Fruit fly (Drosophila melanogaster): Measurements from ENCODE around the gene CG9799.

CG9799 gene

dm6 chr3R:13425470-13426033 is 37.0 kb upstream of the CG9799 start, which contains the start of gene Act87E (continued):
- peak; percentile 37 for TF ChIP-seq net (GFP tag; optimal IDR thresholded peaks at IDR 0.05)
- no peak for TF ChIP-seq Hr39 (GFP tag; optimal IDR thresholded peaks at IDR 0.05)
- TF ChIP-seq Eip93F (GFP tag; optimal IDR thresholded peaks at IDR 0.05) = no peak
- TF ChIP-seq CG6808 (GFP tag; optimal IDR thresholded peaks at IDR 0.05) = peak; percentile 54
- TF ChIP-seq dsx (GFP tag; optimal IDR thresholded peaks at IDR 0.05; ENCODE audit: poor library complexity, severe bottlenecking) = peak; percentile 23
- TF ChIP-seq CG7368 (GFP tag; optimal IDR thresholded peaks at IDR 0.05) = no peak
- TF ChIP-seq vri (GFP tag; optimal IDR thresholded peaks at IDR 0.05) = no peak
- TF ChIP-seq CG11294 (GFP tag; IDR thresholded peaks at IDR 0.05) = no peak
- TF ChIP-seq CG6163 (GFP tag; IDR thresholded peaks at IDR 0.05) = no peak
- no peak for TF ChIP-seq CG6854 (GFP tag; optimal IDR thresholded peaks at IDR 0.05)
- no peak for TF ChIP-seq CG8319 (GFP tag; optimal IDR thresholded peaks at IDR 0.05)
- TF ChIP-seq Met (GFP tag; optimal IDR thresholded peaks at IDR 0.05) = no peak
- no peak for TF ChIP-seq Smox (GFP tag; optimal IDR thresholded peaks at IDR 0.05)
- peak; percentile 33 for TF ChIP-seq CG10669 (GFP tag; optimal IDR thresholded peaks at IDR 0.05)
- TF ChIP-seq topi (GFP tag; optimal IDR thresholded peaks at IDR 0.05) = no peak
- peak; percentile 64 for TF ChIP-seq CG8119 (GFP tag; IDR thresholded peaks at IDR 0.05)
- TF ChIP-seq CG11902 (GFP tag; optimal IDR thresholded peaks at IDR 0.05) = no peak
- TF ChIP-seq Eip75B (GFP tag; optimal IDR thresholded peaks at IDR 0.05) = no peak
- TF ChIP-seq CG10631 (GFP tag; optimal IDR thresholded peaks at IDR 0.05) = peak; percentile 58
- TF ChIP-seq Ets21C (GFP tag; optimal IDR thresholded peaks at IDR 0.05) = no peak
- peak; percentile 1 for TF ChIP-seq CG3919 (GFP tag; optimal IDR thresholded peaks at IDR 0.05)
- no peak for TF ChIP-seq eg (GFP tag; IDR thresholded peaks at IDR 0.05)
- peak; percentile 49 for TF ChIP-seq CG3032 (tag; optimal IDR thresholded peaks at IDR 0.05)

dm6 chr3R:13422178-13422577 is 33.7 kb upstream of the CG9799 start:
- no peak for TF ChIP-seq cyc (GFP tag; optimal IDR thresholded peaks at IDR 0.05)
- TF ChIP-seq svp (GFP tag) = no peak
- no peak for TF ChIP-seq CG8319 (GFP tag; optimal IDR thresholded peaks at IDR 0.05)
- no peak for TF ChIP-seq achi (GFP tag; optimal IDR thresholded peaks at IDR 0.05)
- TF ChIP-seq Sox14 (GFP tag; optimal IDR thresholded peaks at IDR 0.05) = no peak
- TF ChIP-seq esn (GFP tag; optimal IDR thresholded peaks at IDR 0.05) = no peak
- no peak for TF ChIP-seq Sox102F (GFP tag; optimal IDR thresholded peaks at IDR 0.05)
- TF ChIP-seq Smox (GFP tag; optimal IDR thresholded peaks at IDR 0.05) = no peak
- no peak for TF ChIP-seq CG11762 (GFP tag; optimal IDR thresholded peaks at IDR 0.05; ENCODE audit: insufficient read depth)
- no peak for TF ChIP-seq salr (GFP tag; optimal IDR thresholded peaks at IDR 0.05)
- TF ChIP-seq dac (GFP tag; optimal IDR thresholded peaks at IDR 0.05) = no peak
- no peak for TF ChIP-seq acj6 (GFP tag; optimal IDR thresholded peaks at IDR 0.05)
- TF ChIP-seq spab (GFP tag; optimal IDR thresholded peaks at IDR 0.05) = no peak
- no peak for TF ChIP-seq fkh (GFP tag; optimal IDR thresholded peaks at IDR 0.05)
- TF ChIP-seq CG15336 (GFP tag; IDR thresholded peaks at IDR 0.05) = no peak
- no peak for TF ChIP-seq Gug (GFP tag; IDR thresholded peaks at IDR 0.05)
- no peak for TF ChIP-seq fd59A (GFP tag; optimal IDR thresholded peaks at IDR 0.05)
- no peak for TF ChIP-seq CG7368 (GFP tag; optimal IDR thresholded peaks at IDR 0.05)
- TF ChIP-seq CG9139 (GFP tag; optimal IDR thresholded peaks at IDR 0.05) = no peak

- TF ChIP-seq CG1621 (tag; optimal IDR thresholded peaks at IDR 0.05) = no peak
- TF ChIP-seq Met (GFP tag; optimal IDR thresholded peaks at IDR 0.05) = no peak
- no peak for TF ChIP-seq Eip75B (GFP tag; optimal IDR thresholded peaks at IDR 0.05)
- TF ChIP-seq Smox (GFP tag; optimal IDR thresholded peaks at IDR 0.05) = no peak
- TF ChIP-seq CG3032 (tag; optimal IDR thresholded peaks at IDR 0.05) = no peak
- no peak for TF ChIP-seq Sox14 (GFP tag; optimal IDR thresholded peaks at IDR 0.05)
- TF ChIP-seq dsx (GFP tag; optimal IDR thresholded peaks at IDR 0.05; ENCODE audit: poor library complexity, severe bottlenecking) = no peak
- no peak for TF ChIP-seq CG9139 (GFP tag; optimal IDR thresholded peaks at IDR 0.05)
- no peak for TF ChIP-seq achi (GFP tag; optimal IDR thresholded peaks at IDR 0.05)
- no peak for TF ChIP-seq pdm3 (GFP tag; optimal IDR thresholded peaks at IDR 0.05)
Observed at dm6 chr3R:13419979-13420378, 31.5 kb upstream of the CG9799 start, which contains the start of gene Ir87a. Gene Ir87a, plus strand, starts transcription at chr3R:13420279.
